Fruit fly (Drosophila melanogaster) whole organism, adult: ENCODE data around the gene MEP-1.

ENCODE experiments used
- CG33017 ChIP-seq: fragments of 200-800 bp; sonication (Bioruptor generic); optimal IDR thresholded peaks from 2 replicates; lab custom pipeline; 2018; ENCODE audit warnings: missing biosample characterization, mild to moderate bottlenecking, missing genetic modification characterization, moderate library complexity
- CG5204 ChIP-seq: fragments of 200-800 bp; sonication (Bioruptor generic); optimal IDR thresholded peaks from 2 replicates; lab custom pipeline; 2016; ENCODE audit warnings: missing biosample characterization, missing genetic modification characterization
- Hr96 ChIP-seq: fragments of 200-800 bp; sonication (Bioruptor generic); optimal IDR thresholded peaks from 2 replicates; lab custom pipeline; 2016; ENCODE audit warnings: missing biosample characterization, missing genetic modification characterization
- Mnt ChIP-seq: fragments of 200-800 bp; sonication (Bioruptor generic); optimal IDR thresholded peaks from 2 replicates; lab custom pipeline; 2016; ENCODE audit warnings: missing biosample characterization, mild to moderate bottlenecking, missing genetic modification characterization
- cnc ChIP-seq, 2 experiments: fragments of >200 bp; optimal IDR thresholded peaks; 2 replicates each; lab custom pipeline; 2017
- ovo ChIP-seq: fragments of 200-800 bp; sonication (Bioruptor generic); optimal IDR thresholded peaks from 2 replicates; lab custom pipeline; 2016; ENCODE audit warnings: missing biosample characterization, missing genetic modification characterization
- pad ChIP-seq: fragments of 200-800 bp; sonication (Bioruptor generic); optimal IDR thresholded peaks from 3 replicates; lab custom pipeline; 2017; ENCODE audit warnings: missing biosample characterization, missing genetic modification characterization, mild to moderate bottlenecking, moderate library complexity, missing genetic modification reagents

DNA sequence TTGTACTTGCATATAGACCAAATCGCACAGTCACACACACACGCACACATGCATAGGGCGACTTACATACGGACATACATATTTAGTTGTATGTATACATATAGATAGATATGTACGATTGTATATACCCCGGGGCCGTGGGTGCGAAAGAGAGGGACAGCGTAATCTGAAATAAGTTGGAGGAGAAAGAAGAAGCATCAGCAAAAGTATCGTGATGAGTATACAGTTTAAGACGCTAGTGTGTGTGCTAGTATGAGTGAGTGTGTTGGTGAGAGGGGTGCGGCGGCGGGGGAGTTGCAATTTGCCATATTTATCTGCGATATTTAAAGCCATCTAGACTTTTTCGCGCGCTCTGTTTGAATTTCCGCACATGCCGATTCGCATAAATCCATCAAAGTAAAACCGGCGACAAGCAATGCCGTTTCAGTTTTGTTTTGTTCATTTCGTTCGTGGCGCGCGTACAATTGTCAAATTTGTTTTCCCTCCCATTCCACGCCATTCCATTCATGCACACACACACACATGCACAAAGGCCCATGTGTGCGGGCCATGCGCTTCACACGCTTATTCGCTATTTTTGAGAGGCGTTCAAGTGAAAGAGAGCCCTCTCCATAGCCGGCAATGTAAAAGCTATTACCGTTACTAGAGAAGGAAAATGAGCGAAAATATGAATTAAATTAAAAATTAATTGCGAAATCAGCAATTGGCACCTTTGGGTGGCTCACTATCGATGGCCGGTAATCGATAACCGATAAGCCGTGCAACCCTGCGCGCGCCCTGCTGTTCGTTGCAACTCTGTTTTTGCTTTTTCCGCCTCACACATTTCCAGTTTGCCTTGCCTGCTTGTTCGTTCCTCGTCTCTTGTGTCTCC lies 3.6 kb downstream of the MEP-1 start:
- peak; percentile 93 for TF ChIP-seq Mnt
- peak; percentile 80 for TF ChIP-seq pad (GFP tag; lab: Kevin White, UChicago)
- TF ChIP-seq CG33017 (tag; lab: Kevin White, UChicago) = peak; percentile 56
- peak; percentile 73 for TF ChIP-seq ovo
- peak; percentile 74 for TF ChIP-seq CG5204 (GFP tag; lab: Kevin White, UChicago)
- peak in 1 of 2 experiments; percentile 13 for TF ChIP-seq cnc (optimal IDR thresholded peaks at IDR 0.05; lab: Kevin White, UChicago)
- TF ChIP-seq Hr96 = peak; percentile 82
